Fruit fly (Drosophila melanogaster) whole organism, embryonic: ENCODE results near the gene CG7164.
A peak's percentile ranks its signal among the peaks of the same experiment; 100 is the strongest.

Experiments
- Ada2b ChIP-seq: fragments of 200-800 bp; sonication (Bioruptor generic); IDR thresholded peaks from 2 replicates; pipeline ENCODE4 v1.3.6; 2022; ENCODE audit warnings: missing biosample characterization, missing genetic modification characterization
- Awh ChIP-seq: fragments of 200-800 bp; sonication (Bioruptor generic); IDR thresholded peaks from 2 replicates; pipeline ENCODE4, ENCODE4 v1.3.6; 2022; ENCODE audit warnings: missing biosample characterization, missing genetic modification characterization
- CG10321 ChIP-seq: fragments of 200-800 bp; sonication (Bioruptor generic); IDR thresholded peaks from 2 replicates; pipeline ENCODE4 v1.3.6; 2022; ENCODE audit warnings: missing biosample characterization, missing genetic modification characterization
- CG11247 ChIP-seq: fragments of 200-800 bp; sonication (Bioruptor generic); IDR thresholded peaks from 2 replicates; pipeline ENCODE4 v1.3.6; 2022; ENCODE audit warnings: missing biosample characterization, missing genetic modification characterization
- CG11398 ChIP-seq: fragments of 200-800 bp; sonication (Bioruptor generic); optimal IDR thresholded peaks from 2 replicates; lab custom pipeline; 2016; ENCODE audit warnings: missing biosample characterization, missing genetic modification characterization
- CG11504 ChIP-seq: fragments of 200-800 bp; sonication (Bioruptor generic); optimal IDR thresholded peaks from 3 replicates; lab custom pipeline; 2019; ENCODE audit warnings: missing biosample characterization, mild to moderate bottlenecking, missing genetic modification characterization, moderate library complexity
- CG17385 ChIP-seq: fragments of 200-800 bp; sonication (Bioruptor generic); optimal IDR thresholded peaks from 3 replicates; lab custom pipeline; 2018; ENCODE audit warnings: missing biosample characterization, mild to moderate bottlenecking, missing genetic modification characterization
- CG18764 ChIP-seq: fragments of 200-800 bp; sonication (Bioruptor generic); optimal IDR thresholded peaks from 3 replicates; lab custom pipeline; 2016; ENCODE audit warnings: missing biosample characterization, missing genetic modification characterization
- CG2120 ChIP-seq: fragments of 200-800 bp; sonication (Bioruptor generic); optimal IDR thresholded peaks from 3 replicates; lab custom pipeline; 2016; ENCODE audit warnings: missing biosample characterization, missing genetic modification characterization
- CG2712 ChIP-seq: fragments of 200-800 bp; optimal IDR thresholded peaks from 3 replicates; lab custom pipeline; 2019; ENCODE audit warnings: missing biosample characterization, mild to moderate bottlenecking, missing genetic modification characterization, moderate library complexity
- CG3065 ChIP-seq: fragments of 200-800 bp; sonication (Bioruptor generic); optimal IDR thresholded peaks from 2 replicates; lab custom pipeline; 2016; ENCODE audit warnings: missing biosample characterization, missing genetic modification characterization
- CG32532 ChIP-seq: fragments of 200-800 bp; sonication (Bioruptor generic); IDR thresholded peaks from 2 replicates; pipeline ENCODE4 v1.3.6; 2022; ENCODE audit warnings: missing biosample characterization, missing genetic modification characterization
- CG34422 ChIP-seq: fragments of 200-800 bp; sonication (Bioruptor generic); IDR thresholded peaks from 3 replicates; pipeline ENCODE4 v1.3.6; 2022; ENCODE audit warnings: missing biosample characterization, missing genetic modification characterization
- CG3726 ChIP-seq: fragments of 200-800 bp; sonication (Bioruptor generic); IDR thresholded peaks from 3 replicates; pipeline ENCODE4, ENCODE4 v1.3.6; 2022; ENCODE audit warnings: missing biosample characterization, missing genetic modification characterization
- CG43689 ChIP-seq: fragments of 200-800 bp; sonication (Bioruptor generic); IDR thresholded peaks from 2 replicates; pipeline ENCODE4 v1.3.6; 2022; ENCODE audit warnings: missing biosample characterization, missing genetic modification characterization
- CG5953 ChIP-seq: fragments of 200-800 bp; sonication (Bioruptor generic); IDR thresholded peaks from 2 replicates; pipeline ENCODE4 v1.3.6; 2022; ENCODE audit warnings: missing biosample characterization, missing genetic modification characterization
- CG7963 ChIP-seq: fragments of 200-800 bp; sonication (Bioruptor generic); IDR thresholded peaks from 3 replicates; pipeline ENCODE4 v1.3.6; 2022; ENCODE audit warnings: missing biosample characterization, missing genetic modification characterization; ENCODE audit not compliant: partially characterized antibody
- CG7987 ChIP-seq: fragments of 200-800 bp; sonication (Bioruptor generic); optimal IDR thresholded peaks from 2 replicates; lab custom pipeline; 2018; ENCODE audit warnings: missing biosample characterization, mild to moderate bottlenecking, missing genetic modification characterization, moderate library complexity
- CG8290 ChIP-seq, 3 experiments: fragments of 200-800 bp; sonication (Bioruptor generic); optimal IDR thresholded peaks; 2 replicates each; lab custom pipeline; 2016 to 2019; ENCODE audit warnings: missing biosample characterization in 3 of 3, missing genetic modification characterization in 3 of 3, mild to moderate bottlenecking in 2 of 3, moderate library complexity in 1 of 3
- CG8765 ChIP-seq: fragments of 200-800 bp; sonication (Bioruptor generic); IDR thresholded peaks from 2 replicates; pipeline ENCODE4 v1.3.6; 2022; ENCODE audit warnings: missing biosample characterization, missing genetic modification characterization
- Deaf1 ChIP-seq: fragments of 200-800 bp; optimal IDR thresholded peaks from 3 replicates; lab custom pipeline; 2019; ENCODE audit warnings: missing biosample characterization, mild to moderate bottlenecking, missing genetic modification characterization, moderate library complexity
- Ets65A ChIP-seq: fragments of 200-800 bp; sonication (Bioruptor generic); peaks from one replicate; lab custom pipeline; 2016; ENCODE audit warnings: missing biosample characterization, missing genetic modification characterization
- Lhr ChIP-seq: fragments of 200-800 bp; sonication (Bioruptor generic); optimal IDR thresholded peaks from 3 replicates; lab custom pipeline; 2017; ENCODE audit warnings: mild to moderate bottlenecking, missing biosample characterization, missing genetic modification reagents, missing genetic modification characterization
- Meics ChIP-seq: fragments of 200-800 bp; sonication (Bioruptor generic); optimal IDR thresholded peaks from 2 replicates; lab custom pipeline; 2017; ENCODE audit warnings: missing biosample characterization, mild to moderate bottlenecking, missing genetic modification characterization
- Mrtf ChIP-seq: fragments of 200-800 bp; sonication (Bioruptor generic); IDR thresholded peaks from 3 replicates; pipeline ENCODE4 v1.3.6; 2022; ENCODE audit warnings: missing biosample characterization, missing genetic modification characterization
- Opbp ChIP-seq: fragments of 200-800 bp; sonication (Bioruptor generic); IDR thresholded peaks from 3 replicates; pipeline ENCODE4 v1.3.6; 2022; ENCODE audit warnings: missing biosample characterization, missing genetic modification characterization; ENCODE audit not compliant: partially characterized antibody
- Rfx ChIP-seq: fragments of 200-800 bp; sonication (Bioruptor generic); IDR thresholded peaks from 2 replicates; pipeline ENCODE4 v1.3.6; 2022; ENCODE audit warnings: missing biosample characterization, missing genetic modification characterization
- Sox102F ChIP-seq: fragments of 200-800 bp; sonication (Bioruptor generic); optimal IDR thresholded peaks from 2 replicates; lab custom pipeline; 2018; ENCODE audit warnings: missing biosample characterization, mild to moderate bottlenecking, missing genetic modification characterization, moderate library complexity
- Vsx1 ChIP-seq: fragments of 200-800 bp; sonication (Bioruptor generic); optimal IDR thresholded peaks from 2 replicates; lab custom pipeline; 2017; ENCODE audit warnings: missing biosample characterization, mild to moderate bottlenecking, missing genetic modification characterization, missing genetic modification reagents
- Xbp1 ChIP-seq: fragments of 200-800 bp; sonication (Bioruptor generic); optimal IDR thresholded peaks from 3 replicates; lab custom pipeline; 2016; ENCODE audit warnings: missing biosample characterization, mild to moderate bottlenecking, missing genetic modification characterization
- crc ChIP-seq: fragments of 200-800 bp; sonication (Bioruptor generic); optimal IDR thresholded peaks from 2 replicates; lab custom pipeline; 2016; ENCODE audit warnings: missing biosample characterization, missing genetic modification characterization
- fd3F ChIP-seq: fragments of 200-800 bp; sonication (Bioruptor generic); optimal IDR thresholded peaks from 2 replicates; lab custom pipeline; 2018; ENCODE audit warnings: missing biosample characterization, mild to moderate bottlenecking, missing genetic modification characterization, moderate library complexity
- grn ChIP-seq: fragments of 200-800 bp; sonication (Bioruptor generic); optimal IDR thresholded peaks from 3 replicates; lab custom pipeline; 2017; ENCODE audit warnings: missing biosample characterization, missing genetic modification characterization
- gt ChIP-seq: fragments of 200-800 bp; sonication (Bioruptor generic); IDR thresholded peaks from 2 replicates; pipeline ENCODE4 v1.3.6; 2022; ENCODE audit warnings: missing biosample characterization, missing genetic modification characterization
- ind ChIP-seq: fragments of 200-800 bp; sonication (Bioruptor generic); optimal IDR thresholded peaks from 3 replicates; lab custom pipeline; 2016; ENCODE audit warnings: missing biosample characterization, missing genetic modification characterization
- kah ChIP-seq: fragments of 200-800 bp; sonication (Bioruptor generic); optimal IDR thresholded peaks from 2 replicates; lab custom pipeline; 2018; ENCODE audit warnings: missing biosample characterization, mild to moderate bottlenecking, missing genetic modification characterization
- lov ChIP-seq, 2 experiments: fragments of 200-800 bp in 1 of 2; fragments of >200 bp in 1 of 2; sonication (Bioruptor generic) in 1 of 2; IDR thresholded peaks in 1 of 2; optimal IDR thresholded peaks in 1 of 2; 2 replicates in 1 of 2; 3 replicates in 1 of 2; pipeline versions ENCODE4 v1.3.6 to Lab custom; 2017 to 2022; ENCODE audit warnings: missing biosample characterization in 1 of 2, missing genetic modification characterization in 1 of 2
- run ChIP-seq: fragments of 200-800 bp; sonication (Bioruptor generic); optimal IDR thresholded peaks from 3 replicates; lab custom pipeline; 2018; ENCODE audit warnings: missing biosample characterization, mild to moderate bottlenecking, missing genetic modification characterization
- scrt ChIP-seq: fragments of 200-800 bp; sonication (Bioruptor generic); optimal IDR thresholded peaks from 2 replicates; lab custom pipeline; 2018; ENCODE audit warnings: missing biosample characterization, mild to moderate bottlenecking, missing genetic modification characterization, moderate library complexity
- sd ChIP-seq: fragments of 200-800 bp; sonication (Bioruptor generic); optimal IDR thresholded peaks from 3 replicates; lab custom pipeline; 2018; ENCODE audit warnings: missing biosample characterization, mild to moderate bottlenecking, missing genetic modification characterization, moderate library complexity
- sens ChIP-seq: fragments of 200-800 bp; sonication (Bioruptor generic); peaks from one replicate; lab custom pipeline; 2016; ENCODE audit warnings: missing biosample characterization, missing genetic modification characterization
- tio ChIP-seq: fragments of 200-800 bp; sonication (Bioruptor generic); optimal IDR thresholded peaks from 2 replicates; lab custom pipeline; 2017; ENCODE audit warnings: missing biosample characterization, missing genetic modification characterization, inconsistent platforms

Gene CG7164

dm6 chr2L:7756835-7757234 is 24.4 kb upstream of the CG7164 start (continued):
- TF ChIP-seq Xbp1 (GFP tag; lab: Kevin White, UChicago): peak; percentile 8
- TF ChIP-seq CG8765 (GFP tag; lab: Robert Waterston, UW): no peak
- 0 out of 2 replicates have a peak, but pooled peaks have one; percentile 10 for TF ChIP-seq Awh (GFP tag; lab: Robert Waterston, UW)
- TF ChIP-seq Rfx (GFP tag; lab: Robert Waterston, UW): 0 out of 2 replicates have a peak, but pooled peaks have one; percentile 14
- no peak for TF ChIP-seq kah (GFP tag; lab: Kevin White, UChicago)
- TF ChIP-seq fd3F (GFP tag; lab: Kevin White, UChicago): no peak
- TF ChIP-seq Ada2b (GFP tag; lab: Robert Waterston, UW): peak; percentile 40; the same call in 1 of the 2 replicates
- TF ChIP-seq ind (GFP tag; lab: Kevin White, UChicago): peak; percentile 14
- TF ChIP-seq CG32532 (GFP tag; lab: Robert Waterston, UW): peak; percentile 56; the same call in 1 of the 2 replicates
- TF ChIP-seq CG2120 (GFP tag; lab: Kevin White, UChicago): peak; percentile 20
- peak; percentile 34 for TF ChIP-seq CG11504 (tag; lab: Kevin White, UChicago)
- TF ChIP-seq CG34422 (GFP tag; lab: Robert Waterston, UW): 0 out of 3 replicates have a peak, but pooled peaks have one; percentile 16
- TF ChIP-seq Meics (GFP tag; lab: Kevin White, UChicago): peak; percentile 6
- TF ChIP-seq CG2712 (tag; lab: Kevin White, UChicago): no peak
- peak; percentile 69 for TF ChIP-seq sens
- peak; percentile 26 for TF ChIP-seq tio
- TF ChIP-seq gt (GFP tag; lab: Robert Waterston, UW): no peak
- no peak for TF ChIP-seq CG17385
- 0 out of 3 replicates have a peak, but pooled peaks have one; percentile 10 for TF ChIP-seq CG3726
- 0 out of 2 replicates have a peak, but pooled peaks have one; percentile 6 for TF ChIP-seq CG43689 (GFP tag; lab: Robert Waterston, UW)
- 0 out of 2 replicates have a peak, but pooled peaks have one; percentile 16 for TF ChIP-seq CG5953
- TF ChIP-seq CG11398 (GFP tag; lab: Kevin White, UChicago): no peak
- no peak for TF ChIP-seq CG8290 (GFP tag; optimal IDR thresholded peaks at IDR 0.05; lab: Kevin White, UChicago)
- no peak for TF ChIP-seq CG8290 (tag; optimal IDR thresholded peaks at IDR 0.05; lab: Kevin White, UChicago)
- peak; percentile 4 for TF ChIP-seq Sox102F

- no peak for TF ChIP-seq Mrtf (GFP tag; lab: Robert Waterston, UW)
- no peak for TF ChIP-seq lov (optimal IDR thresholded peaks at IDR 0.05; lab: Kevin White, UChicago)
- TF ChIP-seq lov (GFP tag; IDR thresholded peaks at IDR 0.05; lab: Robert Waterston, UW): no peak
- no peak for TF ChIP-seq Opbp (GFP tag; lab: Robert Waterston, UW)
- no peak for TF ChIP-seq CG7987 (GFP tag; lab: Kevin White, UChicago)
- TF ChIP-seq scrt (GFP tag; lab: Kevin White, UChicago): peak; percentile 83
- no peak for TF ChIP-seq CG3065
- no peak for TF ChIP-seq Lhr (GFP tag; lab: Kevin White, UChicago)
- TF ChIP-seq CG43689 (GFP tag; lab: Robert Waterston, UW): no peak
- no peak for TF ChIP-seq CG18764 (GFP tag; lab: Kevin White, UChicago)
- no peak for TF ChIP-seq grn (GFP tag; lab: Kevin White, UChicago)
- TF ChIP-seq CG10321 (GFP tag; lab: Robert Waterston, UW): no peak
- peak; percentile 23 for TF ChIP-seq Ets65A (GFP tag; lab: Kevin White, UChicago)
- TF ChIP-seq crc: no peak
- TF ChIP-seq run (tag; lab: Kevin White, UChicago): no peak
- TF ChIP-seq CG7963 (GFP tag; lab: Robert Waterston, UW): no peak
- TF ChIP-seq Vsx1: no peak
- TF ChIP-seq Xbp1 (GFP tag; lab: Kevin White, UChicago): no peak
- TF ChIP-seq CG11247 (GFP tag; lab: Robert Waterston, UW): no peak
- no peak for TF ChIP-seq sd (tag; lab: Kevin White, UChicago)
- peak; percentile 90 for TF ChIP-seq Deaf1 (tag; lab: Kevin White, UChicago)
Observed at dm6 chr2L:7767328-7767727, 13.9 kb upstream of the CG7164 start, which contains the start of gene CG7191. TSS of gene CG7191 (plus strand) at chr2L:7767628.
